Worm (Caenorhabditis elegans) whole organism, midembryonic: Measurements from ENCODE around the gene C27H5.2.

Experiments used
- cog-1 ChIP-seq: sonication (generic microtip); optimal IDR thresholded peaks from 2 replicates; lab custom pipeline; 2016; ENCODE audit warnings: missing genetic modification characterization, missing compliant biosample characterization
- flt-1 ChIP-seq: fragments of 200-800 bp; sonication (Bioruptor generic); IDR thresholded peaks from 2 replicates; pipeline ENCODE4 v1.3.6; 2022; ENCODE audit warnings: missing genetic modification characterization, missing compliant biosample characterization
- med-1 ChIP-seq: sonication (generic microtip); optimal IDR thresholded peaks from 2 replicates; lab custom pipeline; 2017; ENCODE audit warnings: missing genetic modification characterization, mild to moderate bottlenecking, missing compliant biosample characterization, antibody characterized with exemption, missing genetic modification reagents; ENCODE audit not compliant: insufficient read depth
- tab-1 ChIP-seq: fragments of 200-800 bp; sonication (Bioruptor generic); IDR thresholded peaks from 2 replicates; pipeline ENCODE4 v1.3.6; 2022; ENCODE audit warnings: missing genetic modification characterization, missing compliant biosample characterization

ce11 chrII:7208184-7208583, 52.8 kb downstream of the C27H5.2 start, which contains the start of gene dhs-7:
- no peak for TF ChIP-seq cog-1 (tag; lab: Kevin White, UChicago)
- TF ChIP-seq tab-1, result no peak
- no peak for TF ChIP-seq med-1
- no peak for TF ChIP-seq flt-1
